Worm (Caenorhabditis elegans): Measurements from ENCODE around the gene Y15E3A.3.

ce11 chrX:15321217-15321616 is 4.4 kb downstream of the Y15E3A.3 start:
- TF ChIP-seq nhr-77 (tag; optimal IDR thresholded peaks at IDR 0.05) (no peak), lsy-2 (tag; optimal IDR thresholded peaks at IDR 0.05) (no peak), zag-1 (tag; optimal IDR thresholded peaks at IDR 0.05) (no peak), blmp-1 (tag; optimal IDR thresholded peaks at IDR 0.05; ENCODE audit: insufficient read depth) (no peak), elt-3 (tag; optimal IDR thresholded peaks at IDR 0.05) (no peak), aly-2 (tag; optimal IDR thresholded peaks at IDR 0.05) (no peak), ZK546.5 (tag; optimal IDR thresholded peaks at IDR 0.05) (no peak), lin-13 (GFP tag; optimal IDR thresholded peaks at IDR 0.05) (no peak), mdl-1 (tag; optimal IDR thresholded peaks at IDR 0.05) (no peak), egl-27 (tag; optimal IDR thresholded peaks at IDR 0.05) (no peak), skn-1 (tag; optimal IDR thresholded peaks at IDR 0.05) (no peak), mab-5 (tag; optimal IDR thresholded peaks at IDR 0.05) (no peak), R02D3.7 (tag; optimal IDR thresholded peaks at IDR 0.05) (no peak), nhr-12 (tag; optimal IDR thresholded peaks at IDR 0.05) (no peak)

Measured in whole organism, L2 larva.